Worm (Caenorhabditis elegans): ENCODE measurements around the gene srh-132.

Gene srh-132

ce11 chrV:17395374-17395773 lies 14.7 kb upstream of the srh-132 start, which contains the start of gene srh-120:
Gene srh-120, plus strand, starts transcription at chrV:17395674.
- TF ChIP-seq hsf-1 (GFP tag; IDR thresholded peaks at IDR 0.05): no peak
- no peak for TF ChIP-seq lin-54 (GFP tag; optimal IDR thresholded peaks at IDR 0.05)
- TF ChIP-seq cebp-1 (GFP tag; IDR thresholded peaks at IDR 0.05): no peak
- no peak for TF ChIP-seq cebp-1 (tag; optimal IDR thresholded peaks at IDR 0.05)
- no peak for TF ChIP-seq ztf-18 (tag; optimal IDR thresholded peaks at IDR 0.05)
- no peak for TF ChIP-seq dox-1 (GFP tag; IDR thresholded peaks at IDR 0.05)
- TF ChIP-seq ztf-22 (GFP tag; optimal IDR thresholded peaks at IDR 0.05): no peak
- TF ChIP-seq mxl-1 (tag; optimal IDR thresholded peaks at IDR 0.05): no peak
- no peak for TF ChIP-seq tbp1 (GFP tag; optimal IDR thresholded peaks at IDR 0.05)
- TF ChIP-seq B0261.1 (tag; optimal IDR thresholded peaks at IDR 0.05): no peak
- no peak for TF ChIP-seq pha-4 (tag; optimal IDR thresholded peaks at IDR 0.05)
- TF ChIP-seq athp-1 (tag; optimal IDR thresholded peaks at IDR 0.05): no peak
- TF ChIP-seq F49E8.2 (tag; optimal IDR thresholded peaks at IDR 0.05; ENCODE audit: insufficient read depth): no peak
- TF ChIP-seq Y53F4B.3 (GFP tag; IDR thresholded peaks at IDR 0.05): no peak
- no peak for TF ChIP-seq attf-6 (GFP tag; IDR thresholded peaks at IDR 0.05)
- no peak for TF ChIP-seq cebp-2 (GFP tag; IDR thresholded peaks at IDR 0.05)

ce11 chrV:17414951-17415350 lies 4.9 kb downstream of the srh-132 start, which contains the start of gene T27C5.12:
Gene T27C5.12, plus strand, starts transcription at chrV:17415251.
- no peak for TF ChIP-seq lag-1 (GFP tag; IDR thresholded peaks at IDR 0.05)
- TF ChIP-seq gei-17 (GFP tag; optimal IDR thresholded peaks at IDR 0.05): no peak
- no peak for TF ChIP-seq unc-130 (GFP tag; optimal IDR thresholded peaks at IDR 0.05)
- TF ChIP-seq Y53G8AR.9 (GFP tag; conservative IDR thresholded peaks at IDR 0.05): no peak
- no peak for TF ChIP-seq hmg-20 (GFP tag; IDR thresholded peaks at IDR 0.05)
- TF ChIP-seq tbx-9 (tag; optimal IDR thresholded peaks at IDR 0.05; ENCODE audit: borderline replicate concordance): no peak
- TF ChIP-seq bed-1 (GFP tag; IDR thresholded peaks at IDR 0.05): no peak
- TF ChIP-seq ceh-27 (GFP tag; optimal IDR thresholded peaks at IDR 0.05): no peak

- TF ChIP-seq nhr-80 (tag; optimal IDR thresholded peaks at IDR 0.05) (no peak), Y67H2A.10 (GFP tag; conservative IDR thresholded peaks at IDR 0.05) (no peak), die-1 (tag; optimal IDR thresholded peaks at IDR 0.05) (no peak), egl-18 (GFP tag; IDR thresholded peaks at IDR 0.05) (no peak), F33H1.4 (GFP tag; IDR thresholded peaks at IDR 0.05) (no peak)
Measured at ce11 chrV:17416833-17417232, 6.8 kb downstream of the srh-132 start, which contains the start of gene clc-21. Gene clc-21, plus strand, starts transcription at chrV:17417133.

ce11 chrV:17420753-17421152 lies 10.7 kb downstream of the srh-132 start:
- TF ChIP-seq B0019.2 (GFP tag; conservative IDR thresholded peaks at IDR 0.05): 0 out of 2 replicates have a peak, but pooled peaks have one; percentile 13
- peak; percentile 47 for TF ChIP-seq dox-1 (GFP tag; IDR thresholded peaks at IDR 0.05)
- TF ChIP-seq hsf-1 (GFP tag; IDR thresholded peaks at IDR 0.05): peak; percentile 94

ce11 chrV:17428609-17429008 lies 18.6 kb downstream of the srh-132 start:
- TF ChIP-seq tbp1 (GFP tag; optimal IDR thresholded peaks at IDR 0.05): peak; percentile 84
- peak; percentile 47 for TF ChIP-seq rpc-1 (optimal IDR thresholded peaks at IDR 0.05)
- peak; percentile 81 for TF ChIP-seq rpc-1 (tag; optimal IDR thresholded peaks at IDR 0.05)
- TF ChIP-seq snpc-3.4 (tag; optimal IDR thresholded peaks at IDR 0.05): peak; percentile 82
- TF ChIP-seq dox-1 (GFP tag; IDR thresholded peaks at IDR 0.05): peak; percentile 33; the same call in 1 of the 2 replicates
- TF ChIP-seq ceh-58 (GFP tag; IDR thresholded peaks at IDR 0.05): 0 out of 2 replicates have a peak, but pooled peaks have one; percentile 30
- 0 out of 2 replicates have a peak, but pooled peaks have one; percentile 53 for TF ChIP-seq sea-2 (GFP tag; IDR thresholded peaks at IDR 0.05)
- peak; percentile 96 for TF ChIP-seq attf-6 (GFP tag; IDR thresholded peaks at IDR 0.05)
- TF ChIP-seq snpc-1.1 (tag; optimal IDR thresholded peaks at IDR 0.05; ENCODE audit: insufficient read depth): peak; percentile 92
- TF ChIP-seq Y56A3A.18 (GFP tag; IDR thresholded peaks at IDR 0.05): peak; percentile 58; the same call in 1 of the 2 replicates
- TF ChIP-seq B0261.1 (tag; optimal IDR thresholded peaks at IDR 0.05): peak; percentile 60
- TF ChIP-seq hmg-1.2 (GFP tag; IDR thresholded peaks at IDR 0.05): peak; percentile 79
- TF ChIP-seq madf-3 (GFP tag; IDR thresholded peaks at IDR 0.05): 0 out of 2 replicates have a peak, but pooled peaks have one; percentile 27
- TF ChIP-seq nfya-2 (GFP tag; IDR thresholded peaks at IDR 0.05): 0 out of 2 replicates have a peak, but pooled peaks have one; percentile 33
- peak; percentile 39 for TF ChIP-seq lin-26 (GFP tag; IDR thresholded peaks at IDR 0.05)
- TF ChIP-seq snpc-4 (GFP tag; optimal IDR thresholded peaks at IDR 0.05): peak; percentile 87
- TF ChIP-seq snpc-4 (tag; optimal IDR thresholded peaks at IDR 0.05): peak; percentile 57 to 97 (median 86)
